Worm (Caenorhabditis elegans) whole organism, L4 larva: ENCODE data around the gene polk-1.

Experiments used
- F26F4.8 ChIP-seq: fragments of 200-800 bp; sonication (Bioruptor generic); conservative IDR thresholded peaks from 2 replicates; pipeline ENCODE4 v1.3.6; 2022; ENCODE audit warnings: missing genetic modification characterization, missing compliant biosample characterization
- F37D6.2 ChIP-seq: sonication (generic microtip); optimal IDR thresholded peaks from 2 replicates; lab custom pipeline; 2016; ENCODE audit warnings: mild to moderate bottlenecking, missing genetic modification characterization, missing compliant biosample characterization
- T20F7.1 ChIP-seq: fragments of 200-800 bp; sonication (Bioruptor generic); optimal IDR thresholded peaks from 2 replicates; lab custom pipeline; 2018; ENCODE audit warnings: mild to moderate bottlenecking, missing genetic modification characterization, missing compliant biosample characterization
- T26A8.4 ChIP-seq: fragments of 200-800 bp; sonication (Bioruptor generic); IDR thresholded peaks from 2 replicates; pipeline ENCODE4 v1.3.6; 2022; ENCODE audit warnings: missing genetic modification characterization, missing compliant biosample characterization
- Y105C5A.15 ChIP-seq: fragments of 200-800 bp; sonication (Bioruptor generic); IDR thresholded peaks from 2 replicates; pipeline ENCODE4 v1.3.6; 2022; ENCODE audit warnings: missing genetic modification characterization, missing compliant biosample characterization
- Y75B8A.6 ChIP-seq: fragments of 200-800 bp; sonication (Bioruptor generic); IDR thresholded peaks from 2 replicates; pipeline ENCODE4 v1.3.6; 2022; ENCODE audit warnings: missing genetic modification reagents, missing genetic modification characterization, missing compliant biosample characterization
- aha-1 ChIP-seq: fragments of 150-350 bp; peaks from one replicate; lab custom pipeline; 2014; ENCODE audit warnings: missing biosample characterization, missing genetic modification characterization
- arid-1 ChIP-seq: fragments of 200-800 bp; sonication (Bioruptor generic); conservative IDR thresholded peaks from 2 replicates; pipeline ENCODE4 v1.3.6; 2022; ENCODE audit warnings: missing genetic modification reagents, missing genetic modification characterization, missing compliant biosample characterization
- attf-4 ChIP-seq: sonication (generic microtip); optimal IDR thresholded peaks from 3 replicates; lab custom pipeline; 2017; ENCODE audit warnings: missing biosample characterization, missing genetic modification characterization
- ceh-28 ChIP-seq: fragments of 150-350 bp; optimal IDR thresholded peaks from 2 replicates; lab custom pipeline; 2014; ENCODE audit warnings: missing biosample characterization, missing genetic modification reagents, missing genetic modification characterization
- ctbp-1 ChIP-seq: fragments of 200-800 bp; sonication (Bioruptor generic); IDR thresholded peaks from 2 replicates; pipeline ENCODE4 v1.3.6; 2022; ENCODE audit warnings: missing genetic modification reagents, missing genetic modification characterization, missing compliant biosample characterization
- daf-12 ChIP-seq: fragments of 150-350 bp; optimal IDR thresholded peaks from 2 replicates; lab custom pipeline; 2014; ENCODE audit warnings: missing biosample characterization, missing genetic modification reagents, missing genetic modification characterization
- daf-16 ChIP-seq, 3 experiments: sonication (generic microtip); optimal IDR thresholded peaks; 2 replicates each; lab custom pipeline; 2016 to 2017; ENCODE audit warnings: missing genetic modification characterization in 3 of 3, missing genetic modification reagents in 3 of 3, mild to moderate bottlenecking in 2 of 3, missing compliant biosample characterization in 2 of 3, missing biosample characterization in 1 of 3, moderate library complexity in 1 of 3
- dve-1 ChIP-seq: sonication (generic microtip); optimal IDR thresholded peaks from 2 replicates; lab custom pipeline; 2017; ENCODE audit warnings: antibody characterized with exemption, mild to moderate bottlenecking, missing genetic modification characterization, missing compliant biosample characterization; ENCODE audit not compliant: insufficient read depth
- egl-43 ChIP-seq: fragments of 200-800 bp; sonication (Bioruptor generic); IDR thresholded peaks from 2 replicates; pipeline ENCODE4 v1.3.6; 2022; ENCODE audit warnings: missing genetic modification reagents, missing genetic modification characterization, missing compliant biosample characterization
- fkh-10 ChIP-seq: fragments of 150-350 bp; optimal IDR thresholded peaks from 2 replicates; lab custom pipeline; 2014; ENCODE audit warnings: missing biosample characterization, missing genetic modification reagents, missing genetic modification characterization
- hlh-11 ChIP-seq: fragments of 200-800 bp; sonication (Bioruptor generic); optimal IDR thresholded peaks from 2 replicates; lab custom pipeline; 2018; ENCODE audit warnings: mild to moderate bottlenecking, missing genetic modification characterization, missing compliant biosample characterization
- hmg-1.1 ChIP-seq: fragments of 200-800 bp; sonication (Bioruptor generic); IDR thresholded peaks from 2 replicates; pipeline ENCODE4 v1.3.6; 2022; ENCODE audit warnings: missing genetic modification reagents, missing genetic modification characterization, missing compliant biosample characterization
- lim-7 ChIP-seq: fragments of 200-800 bp; sonication (Bioruptor generic); IDR thresholded peaks from 2 replicates; pipeline ENCODE4 v1.3.6; 2022; ENCODE audit warnings: missing genetic modification characterization, missing compliant biosample characterization
- lin-1 ChIP-seq: fragments of 200-800 bp; sonication (Bioruptor generic); IDR thresholded peaks from 2 replicates; pipeline ENCODE4 v1.3.6; 2022; ENCODE audit warnings: missing genetic modification reagents, missing genetic modification characterization, missing compliant biosample characterization
- lin-13 ChIP-seq: fragments of 150-350 bp; optimal IDR thresholded peaks from 2 replicates; lab custom pipeline; 2014; ENCODE audit warnings: missing biosample characterization, missing genetic modification reagents, missing genetic modification characterization
- lin-29 ChIP-seq: fragments of 200-800 bp; sonication (Bioruptor generic); IDR thresholded peaks from 2 replicates; pipeline ENCODE4 v1.3.6; 2022; ENCODE audit warnings: missing genetic modification reagents, missing genetic modification characterization, missing compliant biosample characterization
- madf-5 ChIP-seq, 2 experiments: fragments of 200-800 bp; sonication (Bioruptor generic); IDR thresholded peaks; 2 replicates each; pipeline ENCODE4 v1.3.6; 2022; ENCODE audit warnings: missing compliant biosample characterization in 2 of 2, missing genetic modification characterization in 2 of 2
- mdt-29 ChIP-seq: fragments of 200-800 bp; sonication (Bioruptor generic); IDR thresholded peaks from 2 replicates; pipeline ENCODE4 v1.3.6; 2022; ENCODE audit warnings: missing genetic modification reagents, missing genetic modification characterization, missing compliant biosample characterization
- nhr-102 ChIP-seq: sonication (generic microtip); optimal IDR thresholded peaks from 2 replicates; lab custom pipeline; 2016; ENCODE audit warnings: mild to moderate bottlenecking, missing genetic modification characterization, moderate library complexity, missing compliant biosample characterization
- nhr-11 ChIP-seq: fragments of 150-350 bp; optimal IDR thresholded peaks from 2 replicates; lab custom pipeline; 2014; ENCODE audit warnings: missing biosample characterization, missing genetic modification characterization
- nhr-111 ChIP-seq: fragments of 200-800 bp; sonication (Bioruptor generic); optimal IDR thresholded peaks from 2 replicates; lab custom pipeline; 2018; ENCODE audit warnings: mild to moderate bottlenecking, missing genetic modification characterization, missing compliant biosample characterization
- nhr-25 ChIP-seq: sonication (generic microtip); optimal IDR thresholded peaks from 2 replicates; lab custom pipeline; 2017; ENCODE audit warnings: missing genetic modification characterization, mild to moderate bottlenecking, missing compliant biosample characterization, antibody characterized with exemption, moderate library complexity, borderline replicate concordance; ENCODE audit not compliant: insufficient read depth
- nhr-28 ChIP-seq: fragments of 150-350 bp; optimal IDR thresholded peaks from 2 replicates; lab custom pipeline; 2014; ENCODE audit warnings: missing biosample characterization, missing genetic modification characterization
- nhr-42 ChIP-seq: fragments of 200-800 bp; sonication (Bioruptor generic); IDR thresholded peaks from 2 replicates; pipeline ENCODE4 v1.3.6; 2022; ENCODE audit warnings: missing genetic modification characterization, missing compliant biosample characterization
- nhr-48 ChIP-seq: sonication (generic microtip); optimal IDR thresholded peaks from 2 replicates; lab custom pipeline; 2016; ENCODE audit warnings: mild to moderate bottlenecking, missing genetic modification characterization, missing compliant biosample characterization
- nhr-76 ChIP-seq: fragments of 150-350 bp; optimal IDR thresholded peaks from 2 replicates; lab custom pipeline; 2014; ENCODE audit warnings: missing biosample characterization, missing genetic modification characterization
- pha-4 ChIP-seq, 2 experiments: fragments of 150-350 bp in 1 of 2; fragments of 200-800 bp in 1 of 2; sonication (Bioruptor generic) in 1 of 2; IDR thresholded peaks in 1 of 2; optimal IDR thresholded peaks in 1 of 2; 2 replicates each; pipeline versions ENCODE4 v1.3.6 to Lab custom; 2014 to 2022; ENCODE audit warnings: missing genetic modification characterization in 2 of 2, missing genetic modification reagents in 2 of 2, missing biosample characterization in 1 of 2, missing compliant biosample characterization in 1 of 2
- spr-1 ChIP-seq: sonication (generic microtip); optimal IDR thresholded peaks from 2 replicates; lab custom pipeline; 2016; ENCODE audit warnings: mild to moderate bottlenecking, missing genetic modification characterization, missing compliant biosample characterization
- tag-97 ChIP-seq: fragments of 200-800 bp; sonication (Bioruptor generic); IDR thresholded peaks from 2 replicates; pipeline ENCODE4 v1.3.6; 2022; ENCODE audit warnings: missing genetic modification characterization, missing compliant biosample characterization
- tra-1 ChIP-seq: fragments of 200-800 bp; sonication (Bioruptor generic); IDR thresholded peaks from 2 replicates; pipeline ENCODE4 v1.3.6; 2022; ENCODE audit warnings: missing genetic modification reagents, missing genetic modification characterization, missing compliant biosample characterization
- unc-62 ChIP-seq, 3 experiments: fragments of 150-350 bp in 1 of 3; sonication (generic microtip); optimal IDR thresholded peaks in 2 of 3; peaks in 1 of 3; 1 replicate in 1 of 3; 2 replicates in 2 of 3; lab custom pipeline; 2014 to 2017; ENCODE audit warnings: missing biosample characterization in 3 of 3, missing genetic modification characterization in 3 of 3, missing genetic modification reagents in 3 of 3, missing genotype in 1 of 3
- zag-1 ChIP-seq: fragments of 150-350 bp; optimal IDR thresholded peaks from 2 replicates; lab custom pipeline; 2014; ENCODE audit warnings: missing biosample characterization, missing genetic modification characterization
- zip-2 ChIP-seq: fragments of 150-350 bp; optimal IDR thresholded peaks from 2 replicates; lab custom pipeline; 2014; ENCODE audit warnings: missing biosample characterization, missing genetic modification characterization

Gene polk-1

ce11 chrIII:8609683-8610082, 18.7 kb downstream of the polk-1 start, which contains the start of gene C06E1.9:
Gene C06E1.9 (minus strand): TSS chrIII:8609783.
- TF ChIP-seq lim-7 (no peak), nhr-42 (GFP tag; lab: Robert Waterston, UW) (no peak), nhr-48 (no peak), daf-12 (no peak)
- TF ChIP-seq, all 104 proteins: peak for 0

- TF ChIP-seq lin-1 (GFP tag; lab: Robert Waterston, UW) (no peak), hmg-1.1 (GFP tag; lab: Robert Waterston, UW) (no peak), unc-62 (GFP tag; optimal IDR thresholded peaks at IDR 0.05 in 1 of 2; lab: Kevin White, UChicago) (peak in 1 of 2 experiments; percentile 56), unc-62 (tag; optimal IDR thresholded peaks at IDR 0.05; lab: Kevin White, UChicago) (no peak), pha-4 (GFP tag; IDR thresholded peaks at IDR 0.05; lab: Robert Waterston, UW) (no peak), pha-4 (tag; optimal IDR thresholded peaks at IDR 0.05; lab: Kevin White, UChicago) (no peak), lin-29 (no peak), mdt-29 (GFP tag; lab: Robert Waterston, UW) (no peak)
- TF ChIP-seq, all 104 proteins: peak for 1
Measured at ce11 chrIII:8605532-8605931, 22.9 kb downstream of the polk-1 start, which contains the start of gene C06E1.1. Gene C06E1.1 (plus strand): TSS chrIII:8605832.

- TF ChIP-seq fkh-10 (no peak), ctbp-1 (GFP tag; lab: Robert Waterston, UW) (no peak), Y105C5A.15 (no peak), dve-1 (tag; lab: Kevin White, UChicago) (no peak), lin-13 (no peak), madf-5 (GFP tag; IDR thresholded peaks at IDR 0.05; lab: Robert Waterston, UW) (no peak), Y75B8A.6 (GFP tag; lab: Robert Waterston, UW) (no peak), arid-1 (GFP tag; lab: Robert Waterston, UW) (no peak), lim-7 (no peak), T26A8.4 (no peak), hmg-1.1 (GFP tag; lab: Robert Waterston, UW) (no peak), ceh-28 (tag; lab: Kevin White, UChicago) (no peak), nhr-48 (no peak), nhr-11 (tag; lab: Kevin White, UChicago) (no peak)
Measured at ce11 chrIII:8602148-8602547, 26.2 kb downstream of the polk-1 start.

ce11 chrIII:8598961-8599360, 29.4 kb downstream of the polk-1 start:
- no peak for TF ChIP-seq tra-1
- peak; percentile 1 for TF ChIP-seq aha-1 (tag; lab: Kevin White, UChicago)
- no peak for TF ChIP-seq zip-2 (tag; lab: Kevin White, UChicago)
- TF ChIP-seq unc-62 (GFP tag; optimal IDR thresholded peaks at IDR 0.05 in 1 of 2; lab: Kevin White, UChicago) = peak in 1 of 2 experiments; percentile 50
- no peak for TF ChIP-seq unc-62 (tag; optimal IDR thresholded peaks at IDR 0.05; lab: Kevin White, UChicago)
- no peak for TF ChIP-seq F37D6.2 (tag; lab: Kevin White, UChicago)
- peak; percentile 26 for TF ChIP-seq nhr-25
- TF ChIP-seq spr-1 (tag; lab: Kevin White, UChicago) = no peak
- TF ChIP-seq nhr-76 (tag; lab: Kevin White, UChicago) = no peak
- TF ChIP-seq egl-43 (GFP tag; lab: Robert Waterston, UW) = no peak
- no peak for TF ChIP-seq tag-97
- TF ChIP-seq nhr-111 (GFP tag; lab: Kevin White, UChicago) = no peak
- peak; percentile 4 for TF ChIP-seq hlh-11 (tag; lab: Kevin White, UChicago)
- no peak for TF ChIP-seq attf-4 (tag; lab: Kevin White, UChicago)
- TF ChIP-seq nhr-28 (tag; lab: Kevin White, UChicago) = peak; percentile 38
- TF ChIP-seq nhr-102 = no peak
- TF ChIP-seq hmg-1.1 (GFP tag; lab: Robert Waterston, UW) = no peak
- TF ChIP-seq F26F4.8 = no peak
- TF ChIP-seq daf-16 (GFP tag; optimal IDR thresholded peaks at IDR 0.05; lab: Kevin White, UChicago) = no peak
- no peak for TF ChIP-seq daf-16 (tag; optimal IDR thresholded peaks at IDR 0.05; lab: Kevin White, UChicago)
- no peak for TF ChIP-seq nhr-11 (tag; lab: Kevin White, UChicago)
- TF ChIP-seq T20F7.1 = no peak
- TF ChIP-seq zag-1 (tag; lab: Kevin White, UChicago) = no peak
- TF ChIP-seq madf-5 (GFP tag; IDR thresholded peaks at IDR 0.05; lab: Robert Waterston, UW) = no peak
- TF ChIP-seq, all 104 proteins: peak for 5
